Fruit fly (Drosophila melanogaster): ENCODE measurements around the gene TfIIFalpha.
A peak's percentile ranks its signal among the peaks of the same experiment; 100 is the strongest.

TfIIFalpha gene

DNA sequence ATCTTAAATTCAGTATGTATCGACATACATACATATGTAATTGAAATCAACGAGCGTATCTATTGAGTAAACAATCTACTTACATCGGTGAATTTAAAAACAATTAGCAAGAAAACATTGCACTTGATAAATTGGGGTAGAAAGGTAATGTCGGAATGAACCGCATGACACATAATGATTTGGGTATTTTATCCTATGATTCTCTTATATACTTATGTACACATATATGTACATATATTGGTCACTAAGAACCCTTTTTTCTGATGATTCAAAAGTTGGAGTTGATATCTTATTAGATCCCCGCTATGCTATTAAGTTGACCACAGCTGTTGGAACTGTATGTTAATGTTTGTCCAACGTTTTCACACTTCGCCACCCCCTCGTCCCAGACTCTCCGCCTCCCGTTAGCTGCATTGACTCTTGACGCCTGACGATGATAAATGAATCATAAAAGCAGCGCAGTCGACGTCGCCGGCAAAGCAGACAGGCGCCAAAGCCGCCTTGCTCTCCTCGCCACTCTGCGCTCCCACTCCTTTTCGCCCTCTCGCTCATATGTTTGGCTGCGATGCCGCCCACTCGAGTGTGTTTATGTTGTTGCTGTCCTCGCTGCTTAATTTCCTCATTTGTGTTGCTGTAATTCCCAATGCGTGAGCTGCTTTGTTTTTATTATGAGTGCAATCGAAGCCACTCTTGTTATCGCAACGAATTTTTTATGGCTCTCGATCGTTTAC lies 27.2 kb upstream of the TfIIFalpha start (continued):
- peak; percentile 15 for TF ChIP-seq CG1602 (GFP tag; optimal IDR thresholded peaks at IDR 0.05)
- TF ChIP-seq tna (GFP tag; IDR thresholded peaks at IDR 0.05; ENCODE audit: partially characterized antibody), result no peak; the same call in 1 of the 2 replicates
- peak; percentile 63 for TF ChIP-seq gem (tag; optimal IDR thresholded peaks at IDR 0.05)
- TF ChIP-seq Nf-YC (tag; optimal IDR thresholded peaks at IDR 0.05), result no peak
- TF ChIP-seq CG31441 (GFP tag; IDR thresholded peaks at IDR 0.05), result peak; percentile 29; the same call in 1 of the 2 replicates
- peak in 1 of 2 experiments; percentile 37 for TF ChIP-seq Trl (optimal IDR thresholded peaks at IDR 0.05)
- TF ChIP-seq Trl (GFP tag; optimal IDR thresholded peaks at IDR 0.05), result no peak
- peak; percentile 57 for TF ChIP-seq CG13424 (tag; optimal IDR thresholded peaks at IDR 0.05)
- no peak for TF ChIP-seq CG12659 (GFP tag; optimal IDR thresholded peaks at IDR 0.05)

- peak; percentile 86 for TF ChIP-seq Ets65A (GFP tag)
- peak; percentile 64 for TF ChIP-seq caup (GFP tag; optimal IDR thresholded peaks at IDR 0.05; ENCODE audit: severe bottlenecking)
- TF ChIP-seq gro (GFP tag; optimal IDR thresholded peaks at IDR 0.05), result no peak
- TF ChIP-seq CG10321 (GFP tag; IDR thresholded peaks at IDR 0.05), result no peak
- peak; percentile 54; the same call in 1 of the 2 replicates for TF ChIP-seq ranshi (GFP tag; IDR thresholded peaks at IDR 0.05)
- TF ChIP-seq CG4424 (GFP tag; optimal IDR thresholded peaks at IDR 0.05), result peak; percentile 81
- TF ChIP-seq mirr (GFP tag; optimal IDR thresholded peaks at IDR 0.05), result no peak
- TF ChIP-seq ato (GFP tag; IDR thresholded peaks at IDR 0.05; ENCODE audit: partially characterized antibody), result no peak
- peak; percentile 47; the same call in 1 of the 2 replicates for TF ChIP-seq sisA (GFP tag; IDR thresholded peaks at IDR 0.05)
- TF ChIP-seq CG10543 (GFP tag; optimal IDR thresholded peaks at IDR 0.05), result peak; percentile 61
- no peak for TF ChIP-seq Doc3 (GFP tag; IDR thresholded peaks at IDR 0.05; ENCODE audit: partially characterized antibody)
- TF ChIP-seq Hmr (GFP tag; optimal IDR thresholded peaks at IDR 0.05), result no peak
- no peak for TF ChIP-seq insv (GFP tag; optimal IDR thresholded peaks at IDR 0.05)
- TF ChIP-seq Gsc (GFP tag; IDR thresholded peaks at IDR 0.05), result peak; percentile 23; the same call in 1 of the 2 replicates
- peak in 1 of 3 experiments; percentile 9 for TF ChIP-seq Stat92E (GFP tag; optimal IDR thresholded peaks at IDR 0.05)
- TF ChIP-seq Atf3 (GFP tag; optimal IDR thresholded peaks at IDR 0.05), result peak; percentile 41
- no peak for TF ChIP-seq chinmo (GFP tag; IDR thresholded peaks at IDR 0.05; ENCODE audit: partially characterized antibody)
- TF ChIP-seq Spps (tag; optimal IDR thresholded peaks at IDR 0.05), result peak; percentile 53
- no peak for TF ChIP-seq NfI (GFP tag; optimal IDR thresholded peaks at IDR 0.05)
- no peak for TF ChIP-seq hkb (optimal IDR thresholded peaks at IDR 0.05)
- peak; percentile 67 for TF ChIP-seq hkb (GFP tag; IDR thresholded peaks at IDR 0.05)
- peak; percentile 17 for TF ChIP-seq Sry-δ (GFP tag; optimal IDR thresholded peaks at IDR 0.05)
- no peak for TF ChIP-seq Lim3 (GFP tag; IDR thresholded peaks at IDR 0.05)
- TF ChIP-seq CG42726 (GFP tag; IDR thresholded peaks at IDR 0.05; ENCODE audit: partially characterized antibody), result no peak
- TF ChIP-seq CG2678 (tag; optimal IDR thresholded peaks at IDR 0.05), result no peak
- TF ChIP-seq Fer2 (tag; optimal IDR thresholded peaks at IDR 0.05), result no peak
- TF ChIP-seq cas (GFP tag; IDR thresholded peaks at IDR 0.05), result no peak
- TF ChIP-seq Ptx1 (GFP tag; IDR thresholded peaks at IDR 0.05), result peak; percentile 67
- TF ChIP-seq Mrtf (GFP tag; IDR thresholded peaks at IDR 0.05), result peak; percentile 59; the same call in 1 of the 3 replicates
- 0 out of 2 replicates have a peak, but pooled peaks have one; percentile 22 for TF ChIP-seq CG6272 (GFP tag; IDR thresholded peaks at IDR 0.05)
- TF ChIP-seq lola (GFP tag; optimal IDR thresholded peaks at IDR 0.05), result peak in 1 of 3 experiments; percentile 81
- no peak for TF ChIP-seq bigmax (GFP tag; optimal IDR thresholded peaks at IDR 0.05)
- peak; percentile 75 for TF ChIP-seq CG10267 (tag; optimal IDR thresholded peaks at IDR 0.05)
- peak; percentile 56 for TF ChIP-seq pho (GFP tag; optimal IDR thresholded peaks at IDR 0.05)
- no peak for TF ChIP-seq CG43689 (GFP tag; IDR thresholded peaks at IDR 0.05)
- no peak for TF ChIP-seq emc (GFP tag; optimal IDR thresholded peaks at IDR 0.05)
- TF ChIP-seq CG17568 (GFP tag; optimal IDR thresholded peaks at IDR 0.05), result peak; percentile 47
Measured at dm6 chr3R:6353624-6354352, 26.5 kb upstream of the TfIIFalpha start.

Measured in whole organism, embryonic.